Worm (Caenorhabditis elegans) whole organism, L3 larva: ENCODE results near the gene C56E6.2.
A peak's percentile ranks its signal among the peaks of the same experiment; 100 is the strongest.

Experiments
- ama-1 ChIP-seq: fragments of 150-350 bp; optimal IDR thresholded peaks from 2 replicates; lab custom pipeline; 2018
- ceh-16 ChIP-seq: sonication (generic microtip); optimal IDR thresholded peaks from 2 replicates; lab custom pipeline; 2017; ENCODE audit warnings: missing biosample characterization, missing genetic modification characterization
- ceh-82 ChIP-seq: fragments of 150-350 bp; optimal IDR thresholded peaks from 2 replicates; lab custom pipeline; 2014; ENCODE audit warnings: missing biosample characterization, missing genetic modification characterization
- daf-12 ChIP-seq: fragments of 150-350 bp; optimal IDR thresholded peaks from 2 replicates; lab custom pipeline; 2014; ENCODE audit warnings: missing biosample characterization, missing genetic modification reagents, missing genetic modification characterization
- egl-27 ChIP-seq: sonication (generic microtip); optimal IDR thresholded peaks from 4 replicates; lab custom pipeline; 2017; ENCODE audit warnings: missing biosample characterization, missing genetic modification reagents, missing genetic modification characterization
- egl-5 ChIP-seq: fragments of 150-350 bp; optimal IDR thresholded peaks from 2 replicates; lab custom pipeline; 2017; ENCODE audit warnings: missing biosample characterization, missing genetic modification reagents, missing genetic modification characterization, inconsistent platforms
- elt-1 ChIP-seq: fragments of 150-350 bp; optimal IDR thresholded peaks from 2 replicates; lab custom pipeline; 2014; ENCODE audit warnings: missing biosample characterization, missing genetic modification characterization
- elt-2 ChIP-seq: sonication (generic microtip); optimal IDR thresholded peaks from 2 replicates; lab custom pipeline; 2016; ENCODE audit warnings: missing genetic modification reagents, mild to moderate bottlenecking, missing genetic modification characterization, missing compliant biosample characterization
- elt-3 ChIP-seq, 3 experiments: fragments of 150-350 bp in 1 of 3; sonication (generic microtip) in 2 of 3; optimal IDR thresholded peaks; 2 replicates in 2 of 3; 4 replicates in 1 of 3; lab custom pipeline; 2014 to 2017; ENCODE audit warnings: missing biosample characterization in 3 of 3, missing genetic modification characterization in 3 of 3
- eor-1 ChIP-seq, 2 experiments: fragments of 150-350 bp; optimal IDR thresholded peaks; 2 replicates each; lab custom pipeline; 2014 to 2018; ENCODE audit warnings: missing biosample characterization in 2 of 2, missing genetic modification characterization in 2 of 2
- fkh-10 ChIP-seq: sonication (generic microtip); optimal IDR thresholded peaks from 2 replicates; lab custom pipeline; 2017; ENCODE audit warnings: missing biosample characterization, missing genetic modification reagents, missing genetic modification characterization
- fos-1 ChIP-seq: fragments of 150-350 bp; optimal IDR thresholded peaks from 2 replicates; lab custom pipeline; 2014; ENCODE audit warnings: missing biosample characterization, missing genetic modification characterization
- lin-15B ChIP-seq: fragments of 150-350 bp; optimal IDR thresholded peaks from 2 replicates; lab custom pipeline; 2014; ENCODE audit warnings: missing biosample characterization, missing genetic modification characterization
- lin-39 ChIP-seq: fragments of 150-350 bp; optimal IDR thresholded peaks from 2 replicates; lab custom pipeline; 2018; ENCODE audit warnings: missing biosample characterization, missing genetic modification reagents, missing genetic modification characterization
- mdl-1 ChIP-seq: fragments of 150-350 bp; optimal IDR thresholded peaks from 2 replicates; lab custom pipeline; 2014; ENCODE audit warnings: missing biosample characterization, missing genetic modification characterization
- mml-1 ChIP-seq: fragments of 150-350 bp; sonication (generic microtip); optimal IDR thresholded peaks from 3 replicates; lab custom pipeline; 2014; ENCODE audit warnings: missing biosample characterization, missing genetic modification characterization
- nfya-1 ChIP-seq: sonication (generic microtip); optimal IDR thresholded peaks from 2 replicates; lab custom pipeline; 2017; ENCODE audit warnings: missing genetic modification characterization, mild to moderate bottlenecking, missing compliant biosample characterization, antibody characterized with exemption, moderate library complexity; ENCODE audit not compliant: insufficient read depth
- nhr-11 ChIP-seq: fragments of 150-350 bp; optimal IDR thresholded peaks from 2 replicates; lab custom pipeline; 2014; ENCODE audit warnings: missing biosample characterization, missing genetic modification characterization
- nhr-23 ChIP-seq: fragments of 150-350 bp; optimal IDR thresholded peaks from 2 replicates; lab custom pipeline; 2014; ENCODE audit warnings: missing biosample characterization, missing genetic modification reagents, missing genetic modification characterization
- nhr-25 ChIP-seq: sonication (generic microtip); optimal IDR thresholded peaks from 2 replicates; lab custom pipeline; 2017; ENCODE audit warnings: missing biosample characterization, missing genetic modification characterization
- nhr-28 ChIP-seq: fragments of 150-350 bp; optimal IDR thresholded peaks from 2 replicates; lab custom pipeline; 2014; ENCODE audit warnings: missing biosample characterization, missing genetic modification characterization
- nhr-43 ChIP-seq: sonication (generic microtip); optimal IDR thresholded peaks from 2 replicates; lab custom pipeline; 2016; ENCODE audit warnings: mild to moderate bottlenecking, missing genetic modification characterization, missing compliant biosample characterization; ENCODE audit not compliant: poor library complexity, severe bottlenecking
- nhr-67 ChIP-seq: fragments of 150-350 bp; optimal IDR thresholded peaks from 2 replicates; lab custom pipeline; 2014; ENCODE audit warnings: missing biosample characterization, missing genetic modification characterization
- nhr-76 ChIP-seq: fragments of 150-350 bp; sonication (generic microtip); optimal IDR thresholded peaks from 5 replicates; lab custom pipeline; 2014; ENCODE audit warnings: missing biosample characterization, missing genetic modification characterization
- pha-4 ChIP-seq: fragments of 150-350 bp; optimal IDR thresholded peaks from 2 replicates; lab custom pipeline; 2014; ENCODE audit warnings: missing biosample characterization, missing genetic modification reagents, missing genetic modification characterization
- pqm-1 ChIP-seq: fragments of 150-350 bp; optimal IDR thresholded peaks from 2 replicates; lab custom pipeline; 2017; ENCODE audit warnings: missing biosample characterization, missing genetic modification characterization, inconsistent platforms
- skn-1 ChIP-seq: fragments of 150-350 bp; optimal IDR thresholded peaks from 2 replicates; lab custom pipeline; 2014; ENCODE audit warnings: missing biosample characterization, missing genetic modification characterization
- snpc-4 ChIP-seq: fragments of 150-350 bp; optimal IDR thresholded peaks from 2 replicates; lab custom pipeline; 2014; ENCODE audit warnings: missing biosample characterization, missing genetic modification characterization
- tbx-2 ChIP-seq: sonication (generic microtip); optimal IDR thresholded peaks from 2 replicates; lab custom pipeline; 2016; ENCODE audit warnings: mild to moderate bottlenecking, missing genetic modification characterization, missing compliant biosample characterization
- unc-39 ChIP-seq: sonication (generic microtip); optimal IDR thresholded peaks from 4 replicates; lab custom pipeline; 2017; ENCODE audit warnings: missing biosample characterization, missing genetic modification characterization
- zag-1 ChIP-seq: fragments of 150-350 bp; optimal IDR thresholded peaks from 2 replicates; lab custom pipeline; 2014; ENCODE audit warnings: missing biosample characterization, missing genetic modification characterization
- ztf-11 ChIP-seq: fragments of 150-350 bp; optimal IDR thresholded peaks from 2 replicates; lab custom pipeline; 2014; ENCODE audit warnings: missing biosample characterization, missing genetic modification characterization
- ztf-4 ChIP-seq: fragments of 150-350 bp; optimal IDR thresholded peaks from 2 replicates; lab custom pipeline; 2014; ENCODE audit warnings: missing biosample characterization, missing genetic modification characterization

Gene C56E6.2

ce11 chrII:6531940-6532339 is 7.2 kb downstream of the C56E6.2 start, which contains the start of gene abcx-1:
Gene abcx-1 (plus strand): TSS chrII:6532163.
- TF ChIP-seq skn-1 (tag; lab: Kevin White, UChicago) (no peak), lin-15B (tag; lab: Kevin White, UChicago) (no peak), ztf-4 (tag; lab: Kevin White, UChicago) (no peak), nhr-11 (tag; lab: Kevin White, UChicago) (no peak), nhr-25 (tag; lab: Kevin White, UChicago) (no peak), nfya-1 (tag; lab: Kevin White, UChicago) (no peak), ceh-16 (tag; lab: Kevin White, UChicago) (no peak), mml-1 (tag; lab: Kevin White, UChicago) (no peak), tbx-2 (no peak), ztf-11 (tag; lab: Kevin White, UChicago) (no peak)

- TF ChIP-seq ceh-82 (tag; lab: Kevin White, UChicago) (no peak), pha-4 (tag; lab: Kevin White, UChicago) (no peak), eor-1 (tag; optimal IDR thresholded peaks at IDR 0.05; lab: Kevin White, UChicago) (no peak), daf-12 (tag; lab: Kevin White, UChicago) (no peak), nhr-76 (tag; lab: Kevin White, UChicago) (no peak), zag-1 (tag; lab: Kevin White, UChicago) (no peak), egl-27 (tag; lab: Kevin White, UChicago) (no peak), nhr-28 (tag; lab: Kevin White, UChicago) (no peak), nhr-11 (tag; lab: Kevin White, UChicago) (no peak), nhr-25 (tag; lab: Kevin White, UChicago) (no peak), elt-2 (no peak), elt-3 (tag; optimal IDR thresholded peaks at IDR 0.05; lab: Kevin White, UChicago) (no peak), elt-1 (tag; lab: Kevin White, UChicago) (no peak), nfya-1 (tag; lab: Kevin White, UChicago) (peak; percentile 58), skn-1 (tag; lab: Kevin White, UChicago) (peak; percentile 31), mdl-1 (no peak), lin-15B (tag; lab: Kevin White, UChicago) (peak; percentile 59), nhr-23 (peak; percentile 49), egl-5 (tag; lab: Kevin White, UChicago) (no peak), snpc-4 (tag; lab: Kevin White, UChicago) (peak; percentile 42), fkh-10 (GFP tag; lab: Kevin White, UChicago) (no peak)
Measured at ce11 chrII:6535957-6536424, 11.3 kb downstream of the C56E6.2 start, which contains the start of gene utp-20. Gene utp-20 (plus strand): TSS chrII:6536374.

ce11 chrII:6544842-6545410 is 20.2 kb downstream of the C56E6.2 start, which contains the start of gene lron-15:
Gene lron-15 (minus strand): TSS chrII:6544892.
- TF ChIP-seq nfya-1 (tag; lab: Kevin White, UChicago) = no peak

ce11 chrII:6554677-6555076 is 29.9 kb downstream of the C56E6.2 start, which contains the start of gene wrn-1:
Gene wrn-1 (plus strand): TSS chrII:6554977.
- no peak for TF ChIP-seq fos-1 (tag; lab: Kevin White, UChicago)
- no peak for TF ChIP-seq daf-12 (tag; lab: Kevin White, UChicago)
- no peak for TF ChIP-seq pqm-1 (tag; lab: Kevin White, UChicago)
- no peak for TF ChIP-seq elt-1 (tag; lab: Kevin White, UChicago)
- no peak for TF ChIP-seq mdl-1
- TF ChIP-seq ama-1 = no peak
- TF ChIP-seq nfya-1 (tag; lab: Kevin White, UChicago) = no peak
- no peak for TF ChIP-seq egl-27 (tag; lab: Kevin White, UChicago)
- no peak for TF ChIP-seq nhr-11 (tag; lab: Kevin White, UChicago)
- no peak for TF ChIP-seq ztf-11 (tag; lab: Kevin White, UChicago)
- TF ChIP-seq nhr-43 (tag; lab: Kevin White, UChicago) = no peak
- no peak for TF ChIP-seq nhr-67 (tag; lab: Kevin White, UChicago)
- no peak for TF ChIP-seq lin-15B (tag; lab: Kevin White, UChicago)
- no peak for TF ChIP-seq unc-39 (tag; lab: Kevin White, UChicago)

DNA sequence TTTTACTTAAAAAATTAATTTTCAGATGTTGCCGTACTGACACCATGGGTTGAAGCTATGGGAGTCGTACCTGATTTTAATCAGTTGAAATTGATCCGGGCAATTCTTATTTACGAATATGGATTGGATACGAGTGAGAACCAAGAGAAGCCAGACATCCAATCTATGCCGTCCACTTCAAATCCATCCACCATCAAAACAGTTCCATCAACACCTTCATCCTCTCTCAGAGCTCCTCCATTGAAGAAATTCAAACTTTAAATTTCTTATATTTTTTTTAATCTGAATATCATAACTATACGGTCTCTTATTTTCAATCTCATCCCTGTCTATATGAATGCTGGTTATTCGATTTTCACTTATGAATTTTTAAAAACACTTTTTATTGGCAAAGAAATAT is 34.2 kb downstream of the C56E6.2 start:
- peak; percentile 43 for TF ChIP-seq ama-1
- no peak for TF ChIP-seq daf-12 (tag; lab: Kevin White, UChicago)
- TF ChIP-seq pha-4 (tag; lab: Kevin White, UChicago) = peak; percentile 43
- no peak for TF ChIP-seq nhr-11 (tag; lab: Kevin White, UChicago)
- no peak for TF ChIP-seq lin-39 (tag; lab: Kevin White, UChicago)
- no peak for TF ChIP-seq nfya-1 (tag; lab: Kevin White, UChicago)
- no peak for TF ChIP-seq mml-1 (tag; lab: Kevin White, UChicago)
- TF ChIP-seq, all 47 proteins: peak for 2
